Fruit fly (Drosophila melanogaster) whole organism, wandering third instar larva: ENCODE results near the gene CG10638.

Source experiments
- Abd-B ChIP-seq: fragments of >200 bp; optimal IDR thresholded peaks from 2 replicates; lab custom pipeline; 2017; ENCODE audit warnings: missing biosample characterization, missing genetic modification characterization
- CG32264 ChIP-seq: fragments of 200-800 bp; sonication (Bioruptor generic); optimal IDR thresholded peaks from 2 replicates; lab custom pipeline; 2016; ENCODE audit warnings: missing biosample characterization, missing genetic modification characterization
- CrebA ChIP-seq: fragments of 200-800 bp; sonication (Bioruptor generic); optimal IDR thresholded peaks from 2 replicates; lab custom pipeline; 2016; ENCODE audit warnings: missing biosample characterization, mild to moderate bottlenecking, missing genetic modification characterization, borderline replicate concordance
- Dfd ChIP-seq: fragments of >200 bp; optimal IDR thresholded peaks from 2 replicates; lab custom pipeline; 2017; ENCODE audit warnings: missing biosample characterization, missing genetic modification characterization
- Dif ChIP-seq: fragments of 200-275, 200-300 bp; sonication (Bioruptor generic); optimal IDR thresholded peaks from 2 replicates; lab custom pipeline; 2018; ENCODE audit warnings: missing biosample characterization, missing genetic modification characterization; ENCODE audit not compliant: partially characterized antibody
- GATAd ChIP-seq: sonication (Bioruptor generic); optimal IDR thresholded peaks from 2 replicates; lab custom pipeline; 2016; ENCODE audit warnings: missing biosample characterization, missing genetic modification characterization
- HLH106 ChIP-seq: fragments of 200-800 bp; optimal IDR thresholded peaks from 3 replicates; lab custom pipeline; 2019; ENCODE audit warnings: missing biosample characterization, mild to moderate bottlenecking, missing genetic modification characterization, moderate library complexity
- Hnf4 ChIP-seq: fragments of 200-800 bp; sonication (Bioruptor generic); optimal IDR thresholded peaks from 2 replicates; lab custom pipeline; 2016; ENCODE audit warnings: missing biosample characterization, mild to moderate bottlenecking, missing genetic modification characterization
- Hr78 ChIP-seq: fragments of >200 bp; optimal IDR thresholded peaks from 2 replicates; lab custom pipeline; 2017; ENCODE audit warnings: missing biosample characterization, missing genetic modification characterization
- Hr83 ChIP-seq: fragments of 200-300 bp; sonication (Bioruptor generic); optimal IDR thresholded peaks from 2 replicates; lab custom pipeline; 2016; ENCODE audit warnings: missing biosample characterization, mild to moderate bottlenecking, missing genetic modification characterization, moderate library complexity; ENCODE audit not compliant: poor library complexity, severe bottlenecking
- Jra ChIP-seq: sonication (Bioruptor generic); optimal IDR thresholded peaks from 2 replicates; lab custom pipeline; 2016; ENCODE audit warnings: missing biosample characterization, missing genetic modification characterization
- Mio ChIP-seq: sonication (Bioruptor generic); optimal IDR thresholded peaks from 2 replicates; lab custom pipeline; 2016; ENCODE audit warnings: missing biosample characterization, missing genetic modification characterization
- N ChIP-seq: fragments of >200 bp; optimal IDR thresholded peaks from 2 replicates; lab custom pipeline; 2018; ENCODE audit warnings: missing biosample characterization, missing external identifiers, missing genetic modification characterization
- OdsH ChIP-seq: fragments of 200-800 bp; sonication (Bioruptor generic); optimal IDR thresholded peaks from 2 replicates; lab custom pipeline; 2016; ENCODE audit warnings: missing biosample characterization, mild to moderate bottlenecking, missing genetic modification characterization
- Rel ChIP-seq, 2 experiments: fragments of 200-800 bp; sonication (Bioruptor generic) in 1 of 2; optimal IDR thresholded peaks; 2 replicates in 1 of 2; 3 replicates in 1 of 2; lab custom pipeline; 2016 to 2019; ENCODE audit warnings: mild to moderate bottlenecking in 2 of 2, missing biosample characterization in 2 of 2, missing genetic modification characterization in 2 of 2, moderate library complexity in 1 of 2
- Sp1 ChIP-seq: fragments of 200-800 bp; sonication (Bioruptor generic); optimal IDR thresholded peaks from 3 replicates; lab custom pipeline; 2019; ENCODE audit warnings: missing biosample characterization, mild to moderate bottlenecking, missing genetic modification characterization, moderate library complexity
- Vsx2 ChIP-seq: fragments of 200-300, 225-300 bp; sonication (Bioruptor generic); optimal IDR thresholded peaks from 2 replicates; lab custom pipeline; 2018; ENCODE audit warnings: missing biosample characterization, missing genetic modification characterization; ENCODE audit not compliant: partially characterized antibody
- br ChIP-seq: fragments of 200-800 bp; sonication (Bioruptor generic); optimal IDR thresholded peaks from 2 replicates; lab custom pipeline; 2016; ENCODE audit warnings: missing biosample characterization, missing genetic modification characterization
- brk ChIP-seq: fragments of 200-800 bp; sonication (Bioruptor generic); optimal IDR thresholded peaks from 2 replicates; lab custom pipeline; 2016; ENCODE audit warnings: missing biosample characterization, mild to moderate bottlenecking, missing genetic modification characterization
- dl ChIP-seq, 2 experiments: fragments of 175-275, 200-275 bp in 1 of 2; fragments of 200-275 bp in 1 of 2; sonication (Bioruptor generic); optimal IDR thresholded peaks; lab custom pipeline; 2018; ENCODE audit warnings: mild to moderate bottlenecking in 2 of 2, missing biosample characterization in 2 of 2, missing genetic modification characterization in 2 of 2, moderate library complexity in 2 of 2; ENCODE audit not compliant: partially characterized antibody in 2 of 2, insufficient read depth in 1 of 2
- dmrt93B ChIP-seq: fragments of 200-800 bp; sonication (Bioruptor generic); optimal IDR thresholded peaks from 2 replicates; lab custom pipeline; 2018; ENCODE audit warnings: missing biosample characterization, mild to moderate bottlenecking, missing genetic modification characterization
- dsf ChIP-seq: sonication (Bioruptor generic); optimal IDR thresholded peaks from 2 replicates; lab custom pipeline; 2016; ENCODE audit warnings: missing biosample characterization, missing genetic modification characterization, borderline replicate concordance
- ey ChIP-seq: fragments of 200-800 bp; sonication (Bioruptor generic); optimal IDR thresholded peaks from 2 replicates; lab custom pipeline; 2016; ENCODE audit warnings: missing biosample characterization, missing genetic modification characterization
- foxo ChIP-seq, 2 experiments: fragments of 200-800 bp; sonication (Bioruptor generic); optimal IDR thresholded peaks; 2 replicates in 1 of 2; 3 replicates in 1 of 2; lab custom pipeline; 2016 to 2017; ENCODE audit warnings: missing biosample characterization in 2 of 2, missing genetic modification characterization in 2 of 2
- fru ChIP-seq: fragments of 200-800 bp; sonication (Bioruptor generic); optimal IDR thresholded peaks from 3 replicates; lab custom pipeline; 2016; ENCODE audit warnings: missing biosample characterization, mild to moderate bottlenecking, missing genetic modification characterization
- h ChIP-seq: fragments of 200-800 bp; sonication (Bioruptor generic); optimal IDR thresholded peaks from 3 replicates; lab custom pipeline; 2016; ENCODE audit warnings: missing biosample characterization, mild to moderate bottlenecking, missing genetic modification characterization
- jim ChIP-seq: fragments of 175-275, 200-325 bp; sonication (Bioruptor generic); optimal IDR thresholded peaks from 2 replicates; lab custom pipeline; 2016; ENCODE audit warnings: missing biosample characterization, mild to moderate bottlenecking, missing genetic modification characterization
- lola ChIP-seq: fragments of >200 bp; optimal IDR thresholded peaks from 2 replicates; lab custom pipeline; 2017; ENCODE audit warnings: missing biosample characterization, missing genetic modification characterization
- pan ChIP-seq: fragments of >200 bp; optimal IDR thresholded peaks from 2 replicates; lab custom pipeline; 2017
- psq ChIP-seq: fragments of 200-800 bp; sonication (Bioruptor generic); optimal IDR thresholded peaks from 3 replicates; lab custom pipeline; 2017; ENCODE audit warnings: missing biosample characterization, mild to moderate bottlenecking, missing genetic modification characterization, moderate library complexity
- rgr ChIP-seq: fragments of 200-800 bp; sonication (Bioruptor generic); optimal IDR thresholded peaks from 3 replicates; lab custom pipeline; 2016; ENCODE audit warnings: missing biosample characterization, mild to moderate bottlenecking, missing genetic modification characterization
- sage ChIP-seq: fragments of 200-800 bp; sonication (Bioruptor generic); optimal IDR thresholded peaks from 2 replicates; lab custom pipeline; 2016; ENCODE audit warnings: missing biosample characterization, mild to moderate bottlenecking, missing genetic modification characterization
- sv ChIP-seq: fragments of 200-800 bp; sonication (Bioruptor generic); optimal IDR thresholded peaks from 3 replicates; lab custom pipeline; 2016; ENCODE audit warnings: missing biosample characterization, missing genetic modification characterization
- tai ChIP-seq: sonication (Bioruptor generic); optimal IDR thresholded peaks from 2 replicates; lab custom pipeline; 2016; ENCODE audit warnings: missing biosample characterization, missing genetic modification characterization
- usp ChIP-seq: fragments of >200 bp; optimal IDR thresholded peaks from 2 replicates; lab custom pipeline; 2017; ENCODE audit warnings: missing biosample characterization, missing genetic modification characterization
- woc ChIP-seq: sonication (Bioruptor generic); optimal IDR thresholded peaks from 2 replicates; lab custom pipeline; 2016; ENCODE audit warnings: missing biosample characterization, mild to moderate bottlenecking, missing genetic modification characterization

CG10638 gene

dm6 chr3L:12517443-12518209 is 16.5 kb upstream of the CG10638 start:
- TF ChIP-seq Dfd (GFP tag; lab: Kevin White, UChicago), result peak; percentile 92
- TF ChIP-seq Rel (GFP tag; optimal IDR thresholded peaks at IDR 0.05; lab: Kevin White, UChicago), result no peak
- no peak for TF ChIP-seq Rel (tag; optimal IDR thresholded peaks at IDR 0.05; lab: Kevin White, UChicago)
- TF ChIP-seq Dif (GFP tag; lab: Kevin White, UChicago), result no peak
- no peak for TF ChIP-seq CrebA

dm6 chr3L:12515691-12516455 is 14.8 kb upstream of the CG10638 start:
- TF ChIP-seq Dfd (GFP tag; lab: Kevin White, UChicago), result no peak
- peak; percentile 3 for TF ChIP-seq psq (GFP tag; lab: Kevin White, UChicago)
- no peak for TF ChIP-seq lola (GFP tag; lab: Kevin White, UChicago)
- TF ChIP-seq HLH106 (tag; lab: Kevin White, UChicago), result no peak
- TF ChIP-seq Hr83 (GFP tag; lab: Kevin White, UChicago), result no peak
- TF ChIP-seq Rel (GFP tag; optimal IDR thresholded peaks at IDR 0.05; lab: Kevin White, UChicago), result no peak
- TF ChIP-seq Rel (tag; optimal IDR thresholded peaks at IDR 0.05; lab: Kevin White, UChicago), result no peak
- TF ChIP-seq Vsx2 (GFP tag; lab: Kevin White, UChicago), result no peak
- TF ChIP-seq fru (GFP tag; lab: Kevin White, UChicago), result peak; percentile 96
- TF ChIP-seq h (GFP tag; lab: Kevin White, UChicago), result no peak
- TF ChIP-seq Sp1, result peak; percentile 32
- peak; percentile 30 for TF ChIP-seq Dif (GFP tag; lab: Kevin White, UChicago)
- peak; percentile 24 for TF ChIP-seq OdsH (GFP tag; lab: Kevin White, UChicago)
- no peak for TF ChIP-seq ey (GFP tag; lab: Kevin White, UChicago)
- no peak for TF ChIP-seq jim (GFP tag; lab: Kevin White, UChicago)
- TF ChIP-seq dl (GFP tag; optimal IDR thresholded peaks at IDR 0.05; lab: Kevin White, UChicago; ENCODE audit: insufficient read depth in 1 of 2, partially characterized antibody in 2 of 2), result peak in 1 of 2 experiments; percentile 1
- no peak for TF ChIP-seq Hnf4
- no peak for TF ChIP-seq CG32264 (GFP tag; lab: Kevin White, UChicago)
- TF ChIP-seq GATAd (GFP tag; lab: Kevin White, UChicago), result no peak
- TF ChIP-seq Jra (GFP tag; lab: Kevin White, UChicago), result no peak
- TF ChIP-seq sage (GFP tag; lab: Kevin White, UChicago), result no peak
- TF ChIP-seq brk (GFP tag; lab: Kevin White, UChicago), result no peak
- no peak for TF ChIP-seq Abd-B (GFP tag; lab: Kevin White, UChicago)
- no peak for TF ChIP-seq usp (GFP tag; lab: Kevin White, UChicago)
- TF ChIP-seq br (GFP tag; lab: Kevin White, UChicago), result no peak
- no peak for TF ChIP-seq Hr78 (GFP tag; lab: Kevin White, UChicago)

- TF ChIP-seq HLH106 (tag; lab: Kevin White, UChicago) (peak; percentile 85), tai (GFP tag; lab: Kevin White, UChicago) (no peak), Rel (GFP tag; optimal IDR thresholded peaks at IDR 0.05; lab: Kevin White, UChicago) (peak; percentile 23), Rel (tag; optimal IDR thresholded peaks at IDR 0.05; lab: Kevin White, UChicago) (peak; percentile 50), Hr78 (GFP tag; lab: Kevin White, UChicago) (no peak), lola (GFP tag; lab: Kevin White, UChicago) (no peak), Mio (GFP tag; lab: Kevin White, UChicago) (no peak), Sp1 (peak; percentile 80), dsf (GFP tag; lab: Kevin White, UChicago) (peak; percentile 68), fru (GFP tag; lab: Kevin White, UChicago) (peak; percentile 90), psq (GFP tag; lab: Kevin White, UChicago) (peak; percentile 79), h (GFP tag; lab: Kevin White, UChicago) (peak; percentile 93), brk (GFP tag; lab: Kevin White, UChicago) (no peak), usp (GFP tag; lab: Kevin White, UChicago) (no peak), GATAd (GFP tag; lab: Kevin White, UChicago) (peak; percentile 74), CG32264 (GFP tag; lab: Kevin White, UChicago) (peak; percentile 77), dl (GFP tag; optimal IDR thresholded peaks at IDR 0.05; lab: Kevin White, UChicago; ENCODE audit: insufficient read depth in 1 of 2, partially characterized antibody in 2 of 2) (no peak), dmrt93B (GFP tag; lab: Kevin White, UChicago) (peak; percentile 77), OdsH (GFP tag; lab: Kevin White, UChicago) (peak; percentile 83), sage (GFP tag; lab: Kevin White, UChicago) (no peak), woc (GFP tag; lab: Kevin White, UChicago) (peak; percentile 58), rgr (GFP tag; lab: Kevin White, UChicago) (peak; percentile 90), Hr83 (GFP tag; lab: Kevin White, UChicago) (peak; percentile 72), Dfd (GFP tag; lab: Kevin White, UChicago) (no peak), CrebA (no peak), N (GFP tag; lab: Kevin White, UChicago) (no peak), Abd-B (GFP tag; lab: Kevin White, UChicago) (no peak), sv (peak; percentile 93), br (GFP tag; lab: Kevin White, UChicago) (peak; percentile 94), ey (GFP tag; lab: Kevin White, UChicago) (peak; percentile 90), pan (lab: Kevin White, UChicago) (no peak), Vsx2 (GFP tag; lab: Kevin White, UChicago) (no peak), jim (GFP tag; lab: Kevin White, UChicago) (peak; percentile 30), Jra (GFP tag; lab: Kevin White, UChicago) (peak; percentile 91), Dif (GFP tag; lab: Kevin White, UChicago) (no peak), foxo (GFP tag; optimal IDR thresholded peaks at IDR 0.05; lab: Kevin White, UChicago) (peak; percentile 5 to 93)
These were observed 13.7 kb upstream of the CG10638 start, which contains the start of the genes sti and tral for dm6 chr3L:12514762-12515215. TSS of gene sti (minus strand) at chr3L:12514815. TSS of gene tral (plus strand) at chr3L:12515059.
